Fruit fly (Drosophila melanogaster): ENCODE data around the gene IscU.
A peak's percentile ranks its signal among the peaks of the same experiment; 100 is the strongest.

The IscU gene

DNA sequence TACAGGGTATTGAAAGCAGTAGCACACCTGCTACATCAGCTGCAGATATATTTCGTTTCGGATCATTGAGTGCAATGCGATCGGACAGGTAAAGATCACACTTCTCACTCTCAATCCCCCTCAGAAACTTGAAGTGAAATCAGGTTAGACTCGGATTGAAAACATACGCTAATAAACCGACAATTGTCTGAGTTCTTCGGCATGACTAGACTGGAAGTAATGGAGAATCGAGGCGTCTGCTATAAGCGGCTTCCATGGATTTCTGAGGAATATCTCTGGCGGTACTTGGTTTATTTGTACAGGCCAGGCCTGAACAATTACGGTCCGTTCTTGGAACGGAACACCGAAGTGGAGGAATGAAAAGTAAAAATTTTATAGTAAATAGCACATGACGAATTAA lies 17.1 kb upstream of the IscU start:
- TF ChIP-seq Dll (optimal IDR thresholded peaks at IDR 0.05) (no peak), EcR (GFP tag; optimal IDR thresholded peaks at IDR 0.05) (no peak), CG8478 (optimal IDR thresholded peaks at IDR 0.05) (no peak), usp (GFP tag; optimal IDR thresholded peaks at IDR 0.05) (no peak), psq (optimal IDR thresholded peaks at IDR 0.05) (no peak), pan (optimal IDR thresholded peaks at IDR 0.05) (no peak)

DNA sequence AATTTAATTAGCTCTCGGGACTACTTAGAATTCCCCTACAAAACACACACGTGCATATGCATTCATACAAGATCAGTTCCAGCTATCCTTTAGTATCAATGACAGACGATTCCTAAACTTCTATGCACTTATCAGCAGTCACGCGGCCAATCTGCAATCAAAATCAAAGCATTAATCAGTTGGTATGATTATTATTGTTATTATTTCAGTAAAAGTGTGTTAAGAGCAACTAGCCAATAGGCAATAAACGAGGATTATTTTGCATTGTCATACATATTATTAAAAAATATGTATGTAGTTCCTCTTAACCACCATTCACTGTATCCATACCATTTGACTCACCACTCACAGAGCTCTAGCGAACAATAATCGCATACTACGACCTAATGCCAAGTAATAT lies 1.1 kb downstream of the IscU start:
- no peak for TF ChIP-seq pan (optimal IDR thresholded peaks at IDR 0.05)
- no peak for TF ChIP-seq usp (GFP tag; optimal IDR thresholded peaks at IDR 0.05)
- no peak for TF ChIP-seq EcR (GFP tag; optimal IDR thresholded peaks at IDR 0.05)
- no peak for TF ChIP-seq psq (optimal IDR thresholded peaks at IDR 0.05)
- no peak for TF ChIP-seq Dll (optimal IDR thresholded peaks at IDR 0.05)
- no peak for TF ChIP-seq CG8478 (optimal IDR thresholded peaks at IDR 0.05)

DNA sequence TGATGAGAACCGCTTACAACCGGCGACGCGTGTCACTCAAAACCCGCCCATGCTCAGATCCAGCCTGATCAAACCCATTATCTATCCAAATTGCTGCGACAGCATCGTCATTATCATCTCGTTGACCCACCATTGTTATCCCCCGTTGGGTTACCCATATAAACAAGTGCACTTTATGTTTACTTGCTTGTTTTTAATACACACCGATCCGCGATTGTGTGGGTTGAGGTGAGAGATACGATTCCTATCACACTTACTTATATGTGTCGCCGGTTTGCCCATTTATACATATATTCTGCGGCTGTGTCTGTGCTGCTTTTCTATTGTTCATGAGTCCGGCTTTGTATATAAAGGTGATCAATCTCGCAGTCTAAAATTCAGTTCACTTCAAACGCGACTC lies 2.4 kb downstream of the IscU start, which contains the start of gene CG8369:
Gene CG8369, plus strand, starts transcription at position 386 of the 400 bp plus-strand sequence.
- TF ChIP-seq EcR (GFP tag; optimal IDR thresholded peaks at IDR 0.05) (no peak), CG8478 (optimal IDR thresholded peaks at IDR 0.05) (no peak), pan (optimal IDR thresholded peaks at IDR 0.05) (no peak), usp (GFP tag; optimal IDR thresholded peaks at IDR 0.05) (no peak), psq (optimal IDR thresholded peaks at IDR 0.05) (no peak), Dll (optimal IDR thresholded peaks at IDR 0.05) (no peak)

DNA sequence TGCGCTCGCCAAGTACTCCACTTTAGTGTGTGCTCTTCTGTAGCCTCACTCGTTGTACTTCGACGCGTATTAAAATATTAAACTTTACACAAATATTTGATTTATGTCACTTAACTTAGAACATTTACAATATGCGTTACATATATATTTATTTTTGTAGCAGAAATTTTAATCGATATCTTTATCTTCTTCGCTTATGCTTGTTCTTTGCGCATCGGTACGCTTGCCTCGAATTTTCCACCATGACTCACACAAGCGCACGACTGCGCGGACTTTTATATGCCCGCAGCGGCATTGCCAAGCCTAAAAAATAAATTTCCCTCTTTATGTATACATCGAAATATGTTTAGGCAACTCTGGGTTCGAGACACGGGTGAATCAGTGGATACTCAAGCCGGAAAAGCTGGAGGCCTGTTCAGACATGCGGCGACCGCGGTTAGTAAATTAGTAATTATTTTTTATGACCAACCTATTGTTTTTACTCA lies 3.5 kb downstream of the IscU start, which contains the start of gene aqz:
Gene aqz, minus strand, starts transcription at position 255 of the 485 bp plus-strand sequence.
- TF ChIP-seq pan (optimal IDR thresholded peaks at IDR 0.05), result no peak
- TF ChIP-seq usp (GFP tag; optimal IDR thresholded peaks at IDR 0.05), result no peak
- no peak for TF ChIP-seq EcR (GFP tag; optimal IDR thresholded peaks at IDR 0.05)
- no peak for TF ChIP-seq psq (optimal IDR thresholded peaks at IDR 0.05)
- TF ChIP-seq Dll (optimal IDR thresholded peaks at IDR 0.05), result no peak
- TF ChIP-seq CG8478 (optimal IDR thresholded peaks at IDR 0.05), result no peak

DNA sequence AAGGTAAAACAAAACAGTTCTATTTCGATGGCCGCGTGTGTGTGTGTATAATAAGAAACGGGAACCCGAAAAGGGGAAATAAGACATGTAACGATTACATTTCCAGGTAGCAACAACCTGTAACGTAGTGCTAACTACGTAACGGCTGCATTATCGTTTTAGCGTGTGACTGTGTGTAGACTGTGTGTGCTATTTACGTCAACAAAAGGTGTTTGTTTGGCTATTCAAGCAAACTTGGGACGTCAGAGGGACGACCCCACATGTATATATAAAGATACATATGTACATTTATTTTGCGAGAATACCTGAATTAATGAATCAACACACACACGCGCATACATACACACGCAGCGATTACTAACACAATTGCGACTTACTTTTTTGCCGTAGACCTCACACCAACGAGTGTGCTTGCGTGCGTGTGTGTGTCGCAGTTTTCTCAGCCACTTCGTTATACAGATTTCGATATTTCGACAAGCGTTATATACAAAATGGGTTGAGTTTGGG lies 4.4 kb downstream of the IscU start:
- TF ChIP-seq Dll (optimal IDR thresholded peaks at IDR 0.05), result no peak
- no peak for TF ChIP-seq CG8478 (optimal IDR thresholded peaks at IDR 0.05)
- TF ChIP-seq usp (GFP tag; optimal IDR thresholded peaks at IDR 0.05), result no peak
- no peak for TF ChIP-seq EcR (GFP tag; optimal IDR thresholded peaks at IDR 0.05)
- TF ChIP-seq psq (optimal IDR thresholded peaks at IDR 0.05), result no peak
- TF ChIP-seq pan (optimal IDR thresholded peaks at IDR 0.05), result no peak

DNA sequence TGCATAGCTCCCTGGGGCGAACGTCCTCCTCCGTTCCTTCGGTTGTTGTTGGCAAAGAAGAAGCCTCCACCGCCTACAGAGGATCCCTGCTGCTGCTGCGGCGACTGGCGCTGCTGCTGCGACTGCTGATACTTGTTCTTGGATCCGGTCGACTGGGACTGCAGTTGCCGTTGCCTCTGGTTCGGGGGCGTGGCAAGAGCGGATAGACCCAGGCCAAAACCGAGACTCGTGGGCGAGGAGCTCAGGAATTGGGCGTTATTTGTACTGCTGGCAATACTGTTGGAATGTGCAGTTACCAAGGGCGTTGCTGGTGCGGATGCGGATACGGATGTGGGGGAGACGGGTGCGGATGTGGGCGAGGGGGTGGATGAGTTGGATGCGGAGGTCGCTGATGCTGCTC lies 5.7 kb downstream of the IscU start:
- TF ChIP-seq psq (optimal IDR thresholded peaks at IDR 0.05), result no peak
- no peak for TF ChIP-seq CG8478 (optimal IDR thresholded peaks at IDR 0.05)
- no peak for TF ChIP-seq pan (optimal IDR thresholded peaks at IDR 0.05)
- no peak for TF ChIP-seq Dll (optimal IDR thresholded peaks at IDR 0.05)
- TF ChIP-seq usp (GFP tag; optimal IDR thresholded peaks at IDR 0.05), result no peak
- no peak for TF ChIP-seq EcR (GFP tag; optimal IDR thresholded peaks at IDR 0.05)

DNA sequence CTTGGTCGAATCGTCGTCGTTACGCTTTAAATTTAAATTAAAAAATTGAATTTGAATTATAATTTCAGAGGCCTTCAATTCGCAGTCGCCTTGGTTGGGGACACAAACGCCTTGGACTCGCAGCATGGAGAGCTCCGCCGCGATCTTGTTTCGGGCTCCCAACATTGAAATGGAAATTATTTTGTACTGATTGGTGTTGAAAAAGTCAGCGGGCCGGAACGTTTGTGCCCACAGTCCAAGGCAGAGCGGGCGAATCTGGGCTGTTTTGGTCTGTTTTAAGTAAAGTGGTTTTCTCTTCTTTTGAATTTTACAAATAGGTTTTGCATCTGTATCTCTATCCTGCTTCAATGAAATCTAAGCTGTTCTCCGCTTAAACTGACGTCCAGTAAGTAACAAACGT lies 8.9 kb downstream of the IscU start:
- TF ChIP-seq Dll (optimal IDR thresholded peaks at IDR 0.05), result no peak
- TF ChIP-seq usp (GFP tag; optimal IDR thresholded peaks at IDR 0.05), result no peak
- no peak for TF ChIP-seq CG8478 (optimal IDR thresholded peaks at IDR 0.05)
- TF ChIP-seq EcR (GFP tag; optimal IDR thresholded peaks at IDR 0.05), result no peak
- TF ChIP-seq psq (optimal IDR thresholded peaks at IDR 0.05), result no peak
- no peak for TF ChIP-seq pan (optimal IDR thresholded peaks at IDR 0.05)

DNA sequence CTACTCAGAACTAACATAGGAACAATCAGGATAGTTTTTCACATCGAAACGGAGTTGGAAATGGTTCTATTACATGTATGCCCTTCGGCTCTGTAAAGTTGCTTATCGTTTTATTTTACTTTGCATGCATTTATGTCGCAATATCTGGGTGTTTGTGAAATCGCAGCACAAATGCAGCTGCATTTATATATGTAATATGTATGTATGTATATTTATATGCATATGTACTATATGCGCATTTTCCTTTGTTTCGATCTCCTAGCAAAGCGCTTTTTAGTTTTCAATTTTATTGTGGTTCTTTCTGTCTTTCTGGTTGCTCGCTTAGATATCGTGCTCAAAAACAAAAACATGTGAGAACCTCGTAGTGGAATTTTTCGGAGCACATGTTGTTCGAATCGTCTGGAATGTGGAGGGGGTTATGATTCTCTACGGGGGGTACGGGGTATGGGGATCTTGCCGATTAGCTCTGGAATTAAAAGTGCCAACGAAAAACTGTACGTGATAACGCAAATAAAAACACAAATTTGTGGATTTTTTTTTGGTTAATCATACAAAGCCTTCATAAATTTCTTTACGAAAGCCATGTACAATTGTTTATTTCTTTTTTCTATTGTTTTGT lies 9.8 kb downstream of the IscU start:
- TF ChIP-seq usp (GFP tag; optimal IDR thresholded peaks at IDR 0.05), result no peak
- TF ChIP-seq EcR (GFP tag; optimal IDR thresholded peaks at IDR 0.05), result no peak
- TF ChIP-seq pan (optimal IDR thresholded peaks at IDR 0.05), result no peak
- no peak for TF ChIP-seq Dll (optimal IDR thresholded peaks at IDR 0.05)
- no peak for TF ChIP-seq CG8478 (optimal IDR thresholded peaks at IDR 0.05)
- no peak for TF ChIP-seq psq (optimal IDR thresholded peaks at IDR 0.05)

DNA sequence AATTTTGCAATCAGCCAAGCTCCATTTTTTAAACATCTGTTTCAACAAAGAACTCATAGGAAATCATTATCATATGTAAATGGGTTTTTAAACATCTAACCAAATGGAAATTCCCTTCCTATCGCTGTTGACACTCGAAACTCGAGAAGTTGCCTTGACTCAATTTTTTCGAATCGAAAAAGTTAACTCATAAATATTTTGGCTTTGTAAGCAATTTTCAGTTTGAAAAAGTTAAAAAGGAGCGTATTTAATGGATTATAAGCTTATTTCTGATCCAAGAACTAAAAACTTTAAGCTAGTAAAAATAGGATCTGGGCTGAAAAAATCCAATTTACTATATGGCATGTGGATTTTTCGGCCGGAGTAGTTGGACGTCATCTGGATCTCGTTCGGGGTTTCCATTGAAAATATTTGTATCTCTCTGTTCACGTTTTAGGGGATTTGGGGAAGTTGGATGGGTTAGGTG lies 10.8 kb downstream of the IscU start, which contains the start of gene CG9837:
Gene CG9837, minus strand, starts transcription at position 416 of the 466 bp plus-strand sequence.
- no peak for TF ChIP-seq EcR (GFP tag; optimal IDR thresholded peaks at IDR 0.05)
- no peak for TF ChIP-seq CG8478 (optimal IDR thresholded peaks at IDR 0.05)
- TF ChIP-seq Dll (optimal IDR thresholded peaks at IDR 0.05), result no peak
- TF ChIP-seq usp (GFP tag; optimal IDR thresholded peaks at IDR 0.05), result no peak
- TF ChIP-seq pan (optimal IDR thresholded peaks at IDR 0.05), result no peak
- TF ChIP-seq psq (optimal IDR thresholded peaks at IDR 0.05), result no peak

DNA sequence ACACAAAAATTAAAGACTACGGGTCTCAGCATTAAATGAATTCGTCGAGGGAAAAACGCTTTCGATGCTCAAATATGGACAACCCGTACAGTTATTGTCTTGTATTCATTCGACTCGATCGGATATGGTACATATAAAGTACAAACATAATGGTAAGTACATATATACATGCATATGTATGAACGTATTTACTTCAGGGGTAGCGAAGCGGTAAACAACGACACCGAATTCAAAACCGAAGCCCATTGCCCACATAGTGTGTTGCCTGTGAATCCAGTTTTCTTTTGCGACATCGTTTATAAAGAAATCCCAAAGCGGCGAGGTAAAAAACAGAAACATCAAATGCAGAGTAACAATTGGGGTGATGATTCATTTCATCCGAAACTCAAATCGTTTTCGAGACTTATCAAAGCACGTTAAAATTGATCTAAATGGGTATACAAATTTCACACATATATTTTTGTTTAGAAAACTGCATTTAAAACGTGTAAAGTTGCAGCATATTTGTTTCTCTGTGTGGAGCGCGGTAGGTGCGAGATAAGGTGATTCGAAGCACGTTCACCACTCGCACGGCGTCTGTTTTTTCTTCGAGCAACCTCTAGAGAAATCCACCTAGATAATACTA lies 11.5 kb downstream of the IscU start:
- TF ChIP-seq psq (optimal IDR thresholded peaks at IDR 0.05), result no peak
- no peak for TF ChIP-seq EcR (GFP tag; optimal IDR thresholded peaks at IDR 0.05)
- TF ChIP-seq usp (GFP tag; optimal IDR thresholded peaks at IDR 0.05), result no peak
- TF ChIP-seq Dll (optimal IDR thresholded peaks at IDR 0.05), result no peak
- no peak for TF ChIP-seq pan (optimal IDR thresholded peaks at IDR 0.05)
- TF ChIP-seq CG8478 (optimal IDR thresholded peaks at IDR 0.05), result no peak

DNA sequence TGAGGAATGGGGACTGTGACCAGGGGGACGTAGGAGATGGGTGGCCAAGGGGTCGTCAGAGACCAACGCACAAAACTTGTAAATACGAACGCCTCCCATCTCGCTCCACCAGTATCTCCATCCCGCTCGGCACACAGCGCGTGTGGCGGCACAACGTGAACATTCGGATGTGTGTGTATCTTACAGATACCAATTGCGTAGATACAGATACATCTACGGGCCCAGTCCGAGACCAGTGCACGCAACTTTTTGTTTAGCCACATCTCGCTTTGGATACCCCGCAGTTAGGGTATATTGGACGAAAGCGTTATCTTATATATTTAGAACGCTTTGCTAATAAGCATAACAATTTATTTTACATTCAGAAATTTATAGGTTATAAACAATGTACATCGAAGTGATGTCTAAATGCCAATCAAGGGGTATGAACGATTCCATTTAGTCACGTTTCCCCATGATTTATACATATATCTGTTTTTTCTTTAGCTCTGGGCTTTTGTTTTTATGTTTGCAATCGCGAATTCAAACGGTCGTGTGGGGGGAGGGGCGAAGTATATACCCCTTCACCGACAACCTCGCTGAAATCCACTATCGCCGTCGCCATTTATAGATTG lies 12.5 kb downstream of the IscU start:
- TF ChIP-seq CG8478 (optimal IDR thresholded peaks at IDR 0.05), result no peak
- peak in 1 of 2 experiments; percentile 21 for TF ChIP-seq EcR (GFP tag; optimal IDR thresholded peaks at IDR 0.05)
- TF ChIP-seq Dll (optimal IDR thresholded peaks at IDR 0.05), result no peak
- TF ChIP-seq usp (GFP tag; optimal IDR thresholded peaks at IDR 0.05), result no peak
- TF ChIP-seq psq (optimal IDR thresholded peaks at IDR 0.05), result no peak
- TF ChIP-seq pan (optimal IDR thresholded peaks at IDR 0.05), result peak; percentile 94

All from whole organism.